Fruit fly (Drosophila melanogaster) whole organism, prepupa: ENCODE measurements around the gene CG31915.

Experiments used
- CG11762 ChIP-seq: fragments of 200-800 bp; sonication (Bioruptor generic); optimal IDR thresholded peaks from 3 replicates; lab custom pipeline; 2016; ENCODE audit warnings: missing biosample characterization, missing genetic modification characterization; ENCODE audit not compliant: insufficient read depth
- CG1621 ChIP-seq: fragments of 200-800 bp; sonication (Bioruptor generic); optimal IDR thresholded peaks from 3 replicates; lab custom pipeline; 2018; ENCODE audit warnings: missing biosample characterization, mild to moderate bottlenecking, missing genetic modification characterization
- CG3032 ChIP-seq: fragments of 200-800 bp; optimal IDR thresholded peaks from 2 replicates; lab custom pipeline; 2019; ENCODE audit warnings: missing biosample characterization, mild to moderate bottlenecking, missing genetic modification characterization, moderate library complexity
- CG6792 ChIP-seq: fragments of 200-800 bp; sonication (Bioruptor generic); optimal IDR thresholded peaks from 3 replicates; lab custom pipeline; 2016; ENCODE audit warnings: missing biosample characterization, missing genetic modification characterization
- CG7368 ChIP-seq: fragments of 200-800 bp; sonication (Bioruptor generic); optimal IDR thresholded peaks from 3 replicates; lab custom pipeline; 2016; ENCODE audit warnings: missing biosample characterization, missing genetic modification characterization
- Eip75B ChIP-seq: fragments of 200-800 bp; sonication (Bioruptor generic); optimal IDR thresholded peaks from 3 replicates; lab custom pipeline; 2016; ENCODE audit warnings: missing biosample characterization, missing genetic modification characterization
- Gug ChIP-seq: fragments of 200-800 bp; sonication (Bioruptor generic); IDR thresholded peaks from 2 replicates; pipeline ENCODE4 v1.3.6; 2022; ENCODE audit warnings: missing biosample characterization, missing genetic modification characterization
- Hr38 ChIP-seq: sonication (Bioruptor generic); optimal IDR thresholded peaks from 2 replicates; lab custom pipeline; 2016; ENCODE audit warnings: missing biosample characterization, missing genetic modification characterization
- OdsH ChIP-seq: fragments of 200-800 bp; sonication (Bioruptor generic); optimal IDR thresholded peaks from 3 replicates; lab custom pipeline; 2016; ENCODE audit warnings: missing biosample characterization, missing genetic modification characterization
- Sox102F ChIP-seq: fragments of 200-800 bp; sonication (Bioruptor generic); optimal IDR thresholded peaks from 2 replicates; lab custom pipeline; 2016; ENCODE audit warnings: missing biosample characterization, mild to moderate bottlenecking, missing genetic modification characterization
- dsx ChIP-seq: fragments of 200-800 bp; optimal IDR thresholded peaks from 3 replicates; lab custom pipeline; 2019; ENCODE audit warnings: missing biosample characterization, mild to moderate bottlenecking, missing genetic modification characterization, moderate library complexity; ENCODE audit not compliant: poor library complexity, severe bottlenecking
- vri ChIP-seq: fragments of 200-800 bp; sonication (Bioruptor generic); optimal IDR thresholded peaks from 3 replicates; lab custom pipeline; 2016; ENCODE audit warnings: missing biosample characterization, mild to moderate bottlenecking, missing genetic modification characterization

dm6 chr2L:5507082-5507481 is 20.8 kb upstream of the CG31915 start:
- TF ChIP-seq vri (GFP tag; lab: Kevin White, UChicago), result no peak
- no peak for TF ChIP-seq Sox102F (GFP tag; lab: Kevin White, UChicago)
- no peak for TF ChIP-seq OdsH (GFP tag; lab: Kevin White, UChicago)
- no peak for TF ChIP-seq CG7368 (GFP tag; lab: Kevin White, UChicago)
- no peak for TF ChIP-seq CG6792 (GFP tag; lab: Kevin White, UChicago)
- no peak for TF ChIP-seq Hr38 (GFP tag; lab: Kevin White, UChicago)
- TF ChIP-seq dsx (GFP tag; lab: Kevin White, UChicago), result peak; percentile 9
- TF ChIP-seq CG1621 (tag; lab: Kevin White, UChicago), result no peak
- TF ChIP-seq Eip75B, result no peak
- TF ChIP-seq Gug (GFP tag; lab: Robert Waterston, UW), result no peak
- TF ChIP-seq CG3032 (tag; lab: Kevin White, UChicago), result peak; percentile 50
- no peak for TF ChIP-seq CG11762
